Fruit fly (Drosophila melanogaster): Measurements from ENCODE around the gene CG11437.

The CG11437 gene

DNA sequence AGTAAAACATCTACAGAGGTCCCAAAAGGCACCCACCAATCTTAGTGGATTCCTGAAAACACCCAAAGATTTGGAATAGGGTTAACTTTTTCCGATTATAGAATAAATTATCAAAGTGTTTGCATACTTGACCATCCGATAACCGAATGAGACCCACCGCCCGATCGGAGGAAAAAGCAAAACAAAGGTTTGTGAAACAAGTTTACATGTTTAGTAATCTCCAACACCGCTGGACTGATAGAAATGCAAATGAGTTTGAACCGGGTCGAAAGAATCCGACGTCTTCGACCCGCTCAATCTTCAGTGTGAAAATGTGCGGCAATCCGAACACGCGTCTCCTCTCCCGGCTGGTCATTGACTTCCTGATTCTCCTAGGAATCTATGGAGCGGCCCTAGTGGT is at the start of gene CG11437:
CG11437 (plus strand) TSS at position 301 of the 400 bp plus-strand sequence.
- no peak for TF ChIP-seq CG9948 (tag; optimal IDR thresholded peaks at IDR 0.05)
- TF ChIP-seq gl (tag; optimal IDR thresholded peaks at IDR 0.05): no peak
- TF ChIP-seq CG14655 (GFP tag; optimal IDR thresholded peaks at IDR 0.05): no peak
- TF ChIP-seq CG10348 (GFP tag; IDR thresholded peaks at IDR 0.05): no peak
- TF ChIP-seq CG4496 (GFP tag; IDR thresholded peaks at IDR 0.05): no peak
- no peak for TF ChIP-seq Snoo (tag; optimal IDR thresholded peaks at IDR 0.05)

DNA sequence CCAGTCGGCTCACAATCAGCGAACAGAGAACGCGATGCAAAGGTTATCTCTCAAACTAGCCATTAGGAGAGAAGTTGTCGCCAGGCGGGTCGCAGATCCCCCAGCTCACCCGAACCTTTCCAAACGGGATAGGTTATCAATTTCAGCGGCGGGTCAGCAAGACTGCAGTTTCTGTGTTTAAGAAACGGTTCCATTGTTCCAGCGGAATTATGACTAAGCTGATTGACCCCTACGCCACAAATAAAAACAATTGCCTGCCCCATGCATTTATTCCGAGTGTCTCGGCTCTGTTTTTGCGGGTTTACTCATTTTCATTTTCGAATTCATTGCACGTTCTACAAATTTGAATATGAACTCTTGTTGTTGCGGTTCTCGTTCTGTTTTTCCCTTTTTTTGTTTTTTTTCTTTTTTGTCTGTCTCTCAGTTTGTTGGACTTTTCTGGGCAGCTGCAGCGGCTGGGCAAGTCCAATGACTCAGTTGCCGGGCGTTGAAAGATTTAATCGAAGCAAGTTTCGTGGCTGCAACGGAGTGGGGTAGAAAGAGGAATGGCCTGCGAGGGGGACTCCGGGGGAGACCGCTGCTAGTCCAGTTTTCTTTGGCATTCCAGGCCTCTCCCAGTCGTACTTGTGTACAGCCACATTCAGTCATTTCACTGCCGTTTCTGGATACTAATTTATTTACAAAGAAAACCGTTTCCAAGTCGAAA is 47.9 kb upstream of the CG11437 start:
- TF ChIP-seq CG8159 (tag; optimal IDR thresholded peaks at IDR 0.05) (peak; percentile 35), CG17806 (tag; optimal IDR thresholded peaks at IDR 0.05) (no peak), CG13204 (GFP tag; optimal IDR thresholded peaks at IDR 0.05) (peak; percentile 84), CG15710 (tag; optimal IDR thresholded peaks at IDR 0.05) (peak; percentile 53), CG8301 (tag; optimal IDR thresholded peaks at IDR 0.05) (no peak), CG32121 (GFP tag; IDR thresholded peaks at IDR 0.05) (no peak), gl (tag; optimal IDR thresholded peaks at IDR 0.05) (peak; percentile 32), CG12605 (GFP tag; IDR thresholded peaks at IDR 0.05) (peak; percentile 41), Ets98B (GFP tag; IDR thresholded peaks at IDR 0.05) (no peak; the same call in 1 of the 2 replicates), fd96Ca (GFP tag; IDR thresholded peaks at IDR 0.05) (peak; percentile 11; the same call in 1 of the 3 replicates), EcR (GFP tag; optimal IDR thresholded peaks at IDR 0.05) (peak; percentile 96), D1 (tag; optimal IDR thresholded peaks at IDR 0.05) (no peak), Pif1B (GFP tag; optimal IDR thresholded peaks at IDR 0.05) (peak; percentile 24), CG34367 (tag; optimal IDR thresholded peaks at IDR 0.05) (peak; percentile 26), CG9948 (tag; optimal IDR thresholded peaks at IDR 0.05) (no peak), CG4496 (GFP tag; IDR thresholded peaks at IDR 0.05) (peak; percentile 50; the same call in 1 of the 3 replicates), Snoo (tag; optimal IDR thresholded peaks at IDR 0.05) (no peak), rn (GFP tag; IDR thresholded peaks at IDR 0.05) (no peak), Pif1A (GFP tag; optimal IDR thresholded peaks at IDR 0.05) (peak; percentile 5), CG10348 (GFP tag; IDR thresholded peaks at IDR 0.05) (no peak), CG14655 (GFP tag; optimal IDR thresholded peaks at IDR 0.05) (no peak)

DNA sequence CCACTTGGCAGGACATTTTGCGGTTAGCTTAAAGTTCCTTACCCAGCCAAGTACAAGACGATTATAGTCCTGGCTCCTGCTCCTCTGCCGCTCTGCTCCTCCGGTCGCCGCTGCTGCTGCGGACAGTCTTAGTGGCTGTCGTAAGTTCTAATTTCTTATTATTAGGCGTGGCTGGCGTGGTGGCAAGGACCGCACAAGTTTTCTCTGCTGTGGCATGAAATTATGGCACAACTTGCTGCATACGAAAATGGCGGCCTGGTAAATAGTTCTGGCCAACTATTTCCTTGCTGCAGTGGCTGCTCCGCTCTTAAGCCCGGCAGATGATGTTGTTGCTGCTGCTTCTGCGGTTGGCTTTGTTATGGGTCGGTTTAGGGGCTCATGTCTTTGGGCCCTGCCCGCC is 44.0 kb upstream of the CG11437 start:
- TF ChIP-seq CG34367 (tag; optimal IDR thresholded peaks at IDR 0.05) (no peak), CG8159 (tag; optimal IDR thresholded peaks at IDR 0.05) (no peak), CG10348 (GFP tag; IDR thresholded peaks at IDR 0.05) (no peak), Pif1B (GFP tag; optimal IDR thresholded peaks at IDR 0.05) (no peak), CG17806 (tag; optimal IDR thresholded peaks at IDR 0.05) (no peak), CG14655 (GFP tag; optimal IDR thresholded peaks at IDR 0.05) (no peak), CG13204 (GFP tag; optimal IDR thresholded peaks at IDR 0.05) (no peak), CG9948 (tag; optimal IDR thresholded peaks at IDR 0.05) (no peak), CG12605 (GFP tag; IDR thresholded peaks at IDR 0.05) (no peak), CG4496 (GFP tag; IDR thresholded peaks at IDR 0.05) (no peak), EcR (GFP tag; optimal IDR thresholded peaks at IDR 0.05) (no peak), CG32121 (GFP tag; IDR thresholded peaks at IDR 0.05) (no peak), Pif1A (GFP tag; optimal IDR thresholded peaks at IDR 0.05) (no peak), CG8301 (tag; optimal IDR thresholded peaks at IDR 0.05) (no peak), Snoo (tag; optimal IDR thresholded peaks at IDR 0.05) (no peak), CG15710 (tag; optimal IDR thresholded peaks at IDR 0.05) (no peak), rn (GFP tag; IDR thresholded peaks at IDR 0.05) (no peak), fd96Ca (GFP tag; IDR thresholded peaks at IDR 0.05) (no peak), gl (tag; optimal IDR thresholded peaks at IDR 0.05) (no peak), D1 (tag; optimal IDR thresholded peaks at IDR 0.05) (no peak)

DNA sequence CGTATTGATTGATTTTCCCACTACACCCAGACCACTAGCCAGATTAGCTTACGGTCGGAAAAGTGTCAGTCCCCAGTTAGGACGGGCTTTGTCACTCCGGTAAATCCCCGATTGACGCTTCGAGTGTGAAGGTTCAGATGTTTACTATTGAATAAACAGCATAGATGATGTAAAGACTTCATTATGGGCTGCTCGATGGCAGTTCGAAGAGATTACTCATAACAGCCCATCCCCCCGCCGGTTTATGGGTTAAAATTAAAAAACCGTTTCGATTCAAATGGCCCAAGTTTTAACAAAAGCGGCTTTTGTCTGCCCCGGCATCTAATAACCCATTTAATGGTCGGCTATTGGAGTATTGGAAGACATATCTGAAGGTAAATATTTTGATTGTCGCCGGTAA is 31.6 kb upstream of the CG11437 start:
- TF ChIP-seq rn (GFP tag; IDR thresholded peaks at IDR 0.05): no peak
- no peak for TF ChIP-seq CG10348 (GFP tag; IDR thresholded peaks at IDR 0.05)
- no peak for TF ChIP-seq CG4496 (GFP tag; IDR thresholded peaks at IDR 0.05)
- no peak for TF ChIP-seq CG32121 (GFP tag; IDR thresholded peaks at IDR 0.05)
- no peak for TF ChIP-seq fd96Ca (GFP tag; IDR thresholded peaks at IDR 0.05)
- TF ChIP-seq EcR (GFP tag; optimal IDR thresholded peaks at IDR 0.05): no peak
- TF ChIP-seq CG17806 (tag; optimal IDR thresholded peaks at IDR 0.05): no peak
- TF ChIP-seq Ets98B (GFP tag; IDR thresholded peaks at IDR 0.05): no peak
- no peak for TF ChIP-seq Snoo (tag; optimal IDR thresholded peaks at IDR 0.05)
- no peak for TF ChIP-seq CG13204 (GFP tag; optimal IDR thresholded peaks at IDR 0.05)

DNA sequence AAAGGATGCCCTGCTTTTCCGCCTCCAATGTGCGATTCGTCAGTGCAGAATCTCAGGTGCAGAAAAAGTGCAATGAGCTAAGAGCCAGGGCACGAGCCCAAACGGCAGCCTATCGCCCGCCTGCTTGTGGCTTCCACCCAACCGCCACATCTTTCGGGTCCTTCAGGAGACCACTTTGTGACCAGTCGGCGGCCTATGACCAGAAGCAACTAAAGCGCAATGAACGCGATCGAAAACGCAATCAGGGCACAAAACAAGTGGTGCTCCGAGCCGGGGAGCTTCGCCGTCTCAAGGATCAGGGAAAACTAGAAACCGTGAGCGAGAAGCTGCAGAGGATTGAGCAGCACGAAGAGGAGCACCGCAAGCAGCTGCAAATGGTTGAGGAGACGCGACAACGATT is 14.3 kb upstream of the CG11437 start, which contains the start of gene CG11449:
CG11449 (plus strand) TSS at position 6 of the 400 bp plus-strand sequence.
- TF ChIP-seq CG8159 (tag; optimal IDR thresholded peaks at IDR 0.05) (no peak), CG9948 (tag; optimal IDR thresholded peaks at IDR 0.05) (no peak), gl (tag; optimal IDR thresholded peaks at IDR 0.05) (no peak), CG12605 (GFP tag; IDR thresholded peaks at IDR 0.05) (no peak), CG34367 (tag; optimal IDR thresholded peaks at IDR 0.05) (no peak), Pif1A (GFP tag; optimal IDR thresholded peaks at IDR 0.05) (no peak), fd96Ca (GFP tag; IDR thresholded peaks at IDR 0.05) (no peak), D1 (tag; optimal IDR thresholded peaks at IDR 0.05) (no peak), CG4496 (GFP tag; IDR thresholded peaks at IDR 0.05) (no peak), Ets98B (GFP tag; IDR thresholded peaks at IDR 0.05) (no peak), CG13204 (GFP tag; optimal IDR thresholded peaks at IDR 0.05) (no peak), CG14655 (GFP tag; optimal IDR thresholded peaks at IDR 0.05) (no peak), Pif1B (GFP tag; optimal IDR thresholded peaks at IDR 0.05) (no peak)

DNA sequence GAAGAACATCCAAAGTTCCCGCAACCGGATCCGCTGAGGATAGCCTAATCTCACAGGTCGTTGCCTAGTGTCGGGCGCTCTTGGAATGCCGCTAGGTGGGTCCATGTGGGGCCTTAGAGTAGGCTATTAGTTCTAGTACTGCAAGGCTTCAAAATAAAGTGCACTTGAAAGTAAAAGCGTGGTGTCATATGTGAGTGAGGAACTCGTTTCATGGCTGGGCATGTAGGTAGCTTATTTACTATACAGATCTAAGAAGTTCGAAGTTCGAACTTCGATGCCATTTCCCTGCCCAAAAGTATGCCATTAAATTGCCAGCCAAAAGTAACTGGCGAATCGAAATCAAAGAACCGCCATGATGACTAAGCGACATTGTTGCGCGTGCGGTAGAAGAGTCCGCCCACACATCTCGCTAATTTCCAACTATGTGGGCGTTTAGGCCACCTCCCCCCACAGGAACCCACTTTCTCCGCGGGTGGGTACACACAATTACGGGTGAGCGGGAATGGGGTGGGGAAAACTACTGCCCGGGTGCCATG is 12.6 kb upstream of the CG11437 start:
- TF ChIP-seq fd96Ca (GFP tag; IDR thresholded peaks at IDR 0.05) (no peak), rn (GFP tag; IDR thresholded peaks at IDR 0.05) (no peak), CG8159 (tag; optimal IDR thresholded peaks at IDR 0.05) (no peak), EcR (GFP tag; optimal IDR thresholded peaks at IDR 0.05) (no peak), D1 (tag; optimal IDR thresholded peaks at IDR 0.05) (no peak), Snoo (tag; optimal IDR thresholded peaks at IDR 0.05) (no peak), CG15710 (tag; optimal IDR thresholded peaks at IDR 0.05) (no peak), CG17806 (tag; optimal IDR thresholded peaks at IDR 0.05) (no peak), CG10348 (GFP tag; IDR thresholded peaks at IDR 0.05) (no peak), CG8301 (tag; optimal IDR thresholded peaks at IDR 0.05) (no peak), CG32121 (GFP tag; IDR thresholded peaks at IDR 0.05) (no peak), CG4496 (GFP tag; IDR thresholded peaks at IDR 0.05) (no peak)

Data from whole organism, pupa.